Comparison of ENCODE assay signal across 4 worm cellular contexts in the genomic region with DNA sequence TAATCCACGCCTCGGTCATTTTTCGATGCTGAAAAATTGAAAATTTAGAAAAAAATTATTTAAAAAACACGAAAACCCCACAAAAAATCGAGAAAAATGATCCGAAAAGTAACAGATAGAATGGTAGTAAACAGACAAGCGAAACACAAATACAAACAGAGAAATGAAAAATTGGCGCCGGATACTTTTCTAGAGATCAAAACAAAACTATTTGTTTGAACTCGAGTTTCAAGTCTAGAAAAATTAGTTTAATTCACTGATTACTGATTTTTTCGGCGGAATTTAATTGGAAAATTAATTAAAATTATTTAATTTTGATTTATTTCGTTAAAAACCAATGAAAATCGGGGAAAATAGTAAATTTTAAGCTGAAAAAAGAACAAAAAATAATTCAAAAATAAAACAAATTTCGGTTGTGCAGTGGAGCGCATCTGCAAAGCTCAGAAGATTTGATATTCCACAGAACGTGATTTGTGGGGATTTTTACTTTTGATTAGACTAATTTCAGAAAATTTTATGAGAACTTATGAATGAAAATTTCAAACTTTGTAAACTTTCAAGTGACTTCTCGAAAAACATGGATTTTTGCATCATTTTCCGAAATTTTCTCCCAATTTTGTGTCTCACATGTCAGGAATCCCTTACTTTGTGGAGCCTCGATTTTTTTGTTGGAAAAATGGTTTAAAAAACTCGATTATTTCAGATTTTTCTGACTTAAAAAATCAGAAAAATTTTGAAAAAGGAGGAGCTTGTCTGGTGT.
A peak's percentile ranks its signal among the peaks of the same experiment; 100 is the strongest.
TF ChIP-seq lines count a peak whose summit lies in the region.

A gene (minus strand): TSS at position 28 of the 760 bp plus-strand sequence.

TF ChIP-seq in whole organism, L1 larva, 84 proteins besides CTCF, POLR2A, EP300 and RAD21:
- TF ChIP-seq C34B4.2 (tag; optimal IDR thresholded peaks at IDR 0.05; lab: Kevin White, UChicago) (no peak), hpl-2 (GFP tag; optimal IDR thresholded peaks at IDR 0.05; lab: Kevin White, UChicago) (peak; percentile 61), efl-1 (optimal IDR thresholded peaks at IDR 0.05; lab: Kevin White, UChicago) (peak in 1 of 2 experiments; percentile 68), efl-1 (GFP tag; optimal IDR thresholded peaks at IDR 0.05 in 1 of 2; lab: Kevin White, UChicago) (no peak)

TF ChIP-seq in whole organism, L4 larva, 104 proteins besides CTCF, POLR2A, EP300 and RAD21:
- TF ChIP-seq lsy-2 (tag; optimal IDR thresholded peaks at IDR 0.05; lab: Kevin White, UChicago) (no peak), ZK337.2 (GFP tag; IDR thresholded peaks at IDR 0.05; lab: Robert Waterston, UW) (no peak), dve-1 (tag; optimal IDR thresholded peaks at IDR 0.05; lab: Kevin White, UChicago; ENCODE audit: insufficient read depth) (no peak), hlh-30 (tag; optimal IDR thresholded peaks at IDR 0.05; lab: Kevin White, UChicago; ENCODE audit: insufficient read depth) (no peak), pqm-1 (tag; optimal IDR thresholded peaks at IDR 0.05; lab: Kevin White, UChicago) (no peak), aha-1 (tag; lab: Kevin White, UChicago) (peak; percentile 9), ama-1 (optimal IDR thresholded peaks at IDR 0.05; lab: Kevin White, UChicago) (no peak), daf-12 (tag; optimal IDR thresholded peaks at IDR 0.05; lab: Kevin White, UChicago) (no peak), hmg-1.1 (GFP tag; IDR thresholded peaks at IDR 0.05; lab: Robert Waterston, UW) (no peak), egl-27 (tag; optimal IDR thresholded peaks at IDR 0.05; lab: Kevin White, UChicago) (no peak), spr-1 (tag; optimal IDR thresholded peaks at IDR 0.05; lab: Kevin White, UChicago) (no peak), lin-38 (GFP tag; IDR thresholded peaks at IDR 0.05; lab: Robert Waterston, UW) (peak; percentile 84), Y5F2A.4 (GFP tag; optimal IDR thresholded peaks at IDR 0.05; lab: Kevin White, UChicago) (no peak), skn-1 (tag; optimal IDR thresholded peaks at IDR 0.05; lab: Kevin White, UChicago) (no peak), gei-8 (GFP tag; optimal IDR thresholded peaks at IDR 0.05; lab: Kevin White, UChicago) (no peak), jun-1 (tag; optimal IDR thresholded peaks at IDR 0.05; lab: Kevin White, UChicago) (no peak)

TF ChIP-seq in whole organism, late embryonic, 69 proteins besides CTCF, POLR2A, EP300 and RAD21:
- TF ChIP-seq elt-2 (tag; optimal IDR thresholded peaks at IDR 0.05; lab: Kevin White, UChicago) (peak; percentile 24), zip-5 (tag; optimal IDR thresholded peaks at IDR 0.05; lab: Kevin White, UChicago) (peak; percentile 53), ceh-18 (tag; optimal IDR thresholded peaks at IDR 0.05; lab: Kevin White, UChicago) (no peak), madf-2 (tag; optimal IDR thresholded peaks at IDR 0.05; lab: Kevin White, UChicago) (no peak), tbx-2 (tag; optimal IDR thresholded peaks at IDR 0.05; lab: Kevin White, UChicago) (peak; percentile 13), ceh-14 (tag; optimal IDR thresholded peaks at IDR 0.05; lab: Kevin White, UChicago) (peak; percentile 7), ceh-2 (tag; optimal IDR thresholded peaks at IDR 0.05; lab: Kevin White, UChicago) (peak; percentile 33), ceh-31 (tag; optimal IDR thresholded peaks at IDR 0.05; lab: Kevin White, UChicago) (peak; percentile 53), C08G9.2 (tag; optimal IDR thresholded peaks at IDR 0.05; lab: Kevin White, UChicago) (peak; percentile 17), tbx-7 (tag; optimal IDR thresholded peaks at IDR 0.05; lab: Kevin White, UChicago) (peak; percentile 64)

TF ChIP-seq in whole organism, young adult, 124 proteins besides CTCF, POLR2A, EP300 and RAD21:
- no peak for TF ChIP-seq lin-26 (GFP tag; IDR thresholded peaks at IDR 0.05; lab: Robert Waterston, UW)
- TF ChIP-seq F10E7.11 (tag; optimal IDR thresholded peaks at IDR 0.05; lab: Kevin White, UChicago) = no peak
- TF ChIP-seq efl-1 (GFP tag; optimal IDR thresholded peaks at IDR 0.05; lab: Kevin White, UChicago) = peak; percentile 86
- TF ChIP-seq xnd-1 (tag; optimal IDR thresholded peaks at IDR 0.05; lab: Kevin White, UChicago) = peak; percentile 83
- no peak for TF ChIP-seq nfya-1 (tag; optimal IDR thresholded peaks at IDR 0.05; lab: Kevin White, UChicago; ENCODE audit: borderline replicate concordance, insufficient read depth)
- TF ChIP-seq ceh-100 (GFP tag; IDR thresholded peaks at IDR 0.05; lab: Robert Waterston, UW) = peak; percentile 71
- no peak for TF ChIP-seq lsy-27 (tag; optimal IDR thresholded peaks at IDR 0.05; lab: Kevin White, UChicago; ENCODE audit: borderline replicate concordance, insufficient read depth)
- no peak for TF ChIP-seq bed-1 (GFP tag; IDR thresholded peaks at IDR 0.05; lab: Robert Waterston, UW)
- no peak for TF ChIP-seq aptf-3 (GFP tag; IDR thresholded peaks at IDR 0.05; lab: Robert Waterston, UW)
- TF ChIP-seq lin-54 (GFP tag; optimal IDR thresholded peaks at IDR 0.05; lab: Kevin White, UChicago) = peak; percentile 36
- TF ChIP-seq madf-3 (GFP tag; IDR thresholded peaks at IDR 0.05; lab: Robert Waterston, UW) = no peak
- no peak for TF ChIP-seq B0336.3 (GFP tag; IDR thresholded peaks at IDR 0.05; lab: Robert Waterston, UW)
- TF ChIP-seq sptf-2 (GFP tag; optimal IDR thresholded peaks at IDR 0.05; lab: Kevin White, UChicago) = no peak
- no peak for TF ChIP-seq ekl-4 (GFP tag; IDR thresholded peaks at IDR 0.05; lab: Robert Waterston, UW)
- no peak for TF ChIP-seq tbp1 (GFP tag; optimal IDR thresholded peaks at IDR 0.05; lab: Kevin White, UChicago)
- TF ChIP-seq dox-1 (GFP tag; IDR thresholded peaks at IDR 0.05; lab: Robert Waterston, UW) = no peak
- peak; percentile 97 for TF ChIP-seq madf-6 (GFP tag; IDR thresholded peaks at IDR 0.05; lab: Robert Waterston, UW)
- no peak for TF ChIP-seq snpc-3.4 (tag; optimal IDR thresholded peaks at IDR 0.05; lab: Kevin White, UChicago)
- peak; percentile 53; the same call in 1 of the 2 replicates for TF ChIP-seq D2030.7 (GFP tag; IDR thresholded peaks at IDR 0.05; lab: Robert Waterston, UW)
- peak; percentile 55 for TF ChIP-seq dpl-1 (GFP tag; optimal IDR thresholded peaks at IDR 0.05; lab: Kevin White, UChicago)
- no peak for TF ChIP-seq gei-17 (GFP tag; optimal IDR thresholded peaks at IDR 0.05; lab: Kevin White, UChicago)
- TF ChIP-seq F33H1.4 (GFP tag; IDR thresholded peaks at IDR 0.05; lab: Robert Waterston, UW) = peak; percentile 59
- TF ChIP-seq ceh-58 (GFP tag; IDR thresholded peaks at IDR 0.05; lab: Robert Waterston, UW) = no peak
- TF ChIP-seq attf-6 (GFP tag; IDR thresholded peaks at IDR 0.05; lab: Robert Waterston, UW) = peak; percentile 78
- peak in 1 of 3 experiments; percentile 53 for TF ChIP-seq lin-35 (GFP tag; optimal IDR thresholded peaks at IDR 0.05; lab: Kevin White, UChicago)
- no peak for TF ChIP-seq hmg-1.2 (GFP tag; IDR thresholded peaks at IDR 0.05; lab: Robert Waterston, UW)
- peak; percentile 66 for TF ChIP-seq ceh-91 (GFP tag; IDR thresholded peaks at IDR 0.05; lab: Robert Waterston, UW)
- TF ChIP-seq unc-62 (GFP tag; optimal IDR thresholded peaks at IDR 0.05; lab: Kevin White, UChicago) = no peak
- peak; percentile 25 for TF ChIP-seq lsl-1 (GFP tag; optimal IDR thresholded peaks at IDR 0.05; lab: Kevin White, UChicago)
- TF ChIP-seq hsf-1 (GFP tag; IDR thresholded peaks at IDR 0.05; lab: Robert Waterston, UW) = peak; percentile 62; the same call in 1 of the 2 replicates
- TF ChIP-seq dpff-1 (tag; optimal IDR thresholded peaks at IDR 0.05; lab: Kevin White, UChicago) = no peak
- no peak for TF ChIP-seq repo-1 (tag; optimal IDR thresholded peaks at IDR 0.05; lab: Kevin White, UChicago)
- no peak for TF ChIP-seq let-526 (GFP tag; IDR thresholded peaks at IDR 0.05; lab: Robert Waterston, UW)
- no peak for TF ChIP-seq C06A6.2 (GFP tag; conservative IDR thresholded peaks at IDR 0.05; lab: Robert Waterston, UW)
- peak; percentile 2 for TF ChIP-seq snpc-1.1 (tag; optimal IDR thresholded peaks at IDR 0.05; lab: Kevin White, UChicago; ENCODE audit: insufficient read depth)
- TF ChIP-seq lin-40 (tag; optimal IDR thresholded peaks at IDR 0.05; lab: Kevin White, UChicago) = no peak
- no peak for TF ChIP-seq F57C9.4 (tag; optimal IDR thresholded peaks at IDR 0.05; lab: Kevin White, UChicago)
- no peak for TF ChIP-seq nhr-179 (tag; optimal IDR thresholded peaks at IDR 0.05; lab: Kevin White, UChicago)
- no peak for TF ChIP-seq attf-3 (GFP tag; conservative IDR thresholded peaks at IDR 0.05; lab: Robert Waterston, UW)
- TF ChIP-seq F49E8.2 (tag; optimal IDR thresholded peaks at IDR 0.05; lab: Kevin White, UChicago; ENCODE audit: insufficient read depth) = peak; percentile 22
- no peak for TF ChIP-seq pbrm-1 (GFP tag; IDR thresholded peaks at IDR 0.05; lab: Robert Waterston, UW)
- no peak for TF ChIP-seq snpc-4 (GFP tag; optimal IDR thresholded peaks at IDR 0.05; lab: Kevin White, UChicago)
- no peak for TF ChIP-seq snpc-4 (tag; optimal IDR thresholded peaks at IDR 0.05; lab: Kevin White, UChicago)
- TF ChIP-seq ztf-25 (GFP tag; IDR thresholded peaks at IDR 0.05; lab: Robert Waterston, UW) = no peak
- TF ChIP-seq egl-18 (GFP tag; IDR thresholded peaks at IDR 0.05; lab: Robert Waterston, UW) = no peak
- no peak for TF ChIP-seq F55B11.4 (tag; optimal IDR thresholded peaks at IDR 0.05; lab: Kevin White, UChicago; ENCODE audit: borderline replicate concordance, insufficient read depth)
- TF ChIP-seq egrh-3 (GFP tag; IDR thresholded peaks at IDR 0.05; lab: Robert Waterston, UW) = no peak
- TF ChIP-seq rpc-1 (optimal IDR thresholded peaks at IDR 0.05; lab: Kevin White, UChicago) = no peak
- no peak for TF ChIP-seq rpc-1 (tag; optimal IDR thresholded peaks at IDR 0.05; lab: Kevin White, UChicago)
- TF ChIP-seq madf-8 (GFP tag; conservative IDR thresholded peaks at IDR 0.05; lab: Robert Waterston, UW) = peak; percentile 90
